Fruit fly (Drosophila melanogaster) whole organism, pupa: ENCODE results near the gene CG32806.

Experiments used
- CG10348 ChIP-seq: fragments of 200-800 bp; sonication (Bioruptor generic); IDR thresholded peaks from 2 replicates; pipeline ENCODE4 v1.3.6; 2022; ENCODE audit warnings: missing biosample characterization, missing genetic modification characterization
- CG12605 ChIP-seq: fragments of 200-800 bp; sonication (Bioruptor generic); IDR thresholded peaks from 2 replicates; pipeline ENCODE4 v1.3.6; 2022; ENCODE audit warnings: missing biosample characterization, missing genetic modification characterization
- CG15710 ChIP-seq: fragments of 200-800 bp; sonication (Bioruptor generic); optimal IDR thresholded peaks from 2 replicates; lab custom pipeline; 2018; ENCODE audit warnings: missing biosample characterization, mild to moderate bottlenecking, missing genetic modification characterization, moderate library complexity
- CG17806 ChIP-seq: fragments of 200-800 bp; sonication (Bioruptor generic); optimal IDR thresholded peaks from 2 replicates; lab custom pipeline; 2018; ENCODE audit warnings: missing biosample characterization, mild to moderate bottlenecking, missing genetic modification characterization, moderate library complexity
- CG32121 ChIP-seq: fragments of 200-800 bp; sonication (Bioruptor generic); IDR thresholded peaks from 2 replicates; pipeline ENCODE4 v1.3.6; 2022; ENCODE audit warnings: missing biosample characterization, missing genetic modification characterization
- CG4496 ChIP-seq: fragments of 200-800 bp; sonication (Bioruptor generic); IDR thresholded peaks from 3 replicates; pipeline ENCODE4 v1.3.6; 2022; ENCODE audit warnings: missing biosample characterization, missing genetic modification characterization
- CG8301 ChIP-seq: fragments of 200-800 bp; sonication (Bioruptor generic); optimal IDR thresholded peaks from 2 replicates; lab custom pipeline; 2018; ENCODE audit warnings: missing biosample characterization, mild to moderate bottlenecking, missing genetic modification characterization
- D1 ChIP-seq: fragments of 200-800 bp; sonication (Bioruptor generic); optimal IDR thresholded peaks from 2 replicates; lab custom pipeline; 2018; ENCODE audit warnings: missing biosample characterization, mild to moderate bottlenecking, missing genetic modification characterization, moderate library complexity
- EcR ChIP-seq: fragments of 200-800 bp; sonication (Bioruptor generic); optimal IDR thresholded peaks from 3 replicates; lab custom pipeline; 2019; ENCODE audit warnings: missing biosample characterization, missing genetic modification characterization, mild to moderate bottlenecking, moderate library complexity, missing genetic modification reagents
- Ets98B ChIP-seq: fragments of 200-800 bp; sonication (Bioruptor generic); IDR thresholded peaks from 2 replicates; pipeline ENCODE4 v1.3.6; 2022; ENCODE audit warnings: missing biosample characterization, missing genetic modification characterization
- Pif1A ChIP-seq: fragments of 200-800 bp; sonication (Bioruptor generic); optimal IDR thresholded peaks from 3 replicates; lab custom pipeline; 2016; ENCODE audit warnings: missing biosample characterization, missing genetic modification characterization
- Pif1B ChIP-seq: fragments of 200-800 bp; sonication (Bioruptor generic); optimal IDR thresholded peaks from 3 replicates; lab custom pipeline; 2016; ENCODE audit warnings: missing biosample characterization, missing genetic modification characterization
- fd96Ca ChIP-seq: fragments of 200-800 bp; sonication (Bioruptor generic); IDR thresholded peaks from 3 replicates; pipeline ENCODE4 v1.3.6; 2022; ENCODE audit warnings: missing biosample characterization, missing genetic modification characterization
- gl ChIP-seq: fragments of 200-800 bp; sonication (Bioruptor generic); optimal IDR thresholded peaks from 2 replicates; lab custom pipeline; 2018; ENCODE audit warnings: missing biosample characterization, mild to moderate bottlenecking, missing genetic modification characterization

DNA sequence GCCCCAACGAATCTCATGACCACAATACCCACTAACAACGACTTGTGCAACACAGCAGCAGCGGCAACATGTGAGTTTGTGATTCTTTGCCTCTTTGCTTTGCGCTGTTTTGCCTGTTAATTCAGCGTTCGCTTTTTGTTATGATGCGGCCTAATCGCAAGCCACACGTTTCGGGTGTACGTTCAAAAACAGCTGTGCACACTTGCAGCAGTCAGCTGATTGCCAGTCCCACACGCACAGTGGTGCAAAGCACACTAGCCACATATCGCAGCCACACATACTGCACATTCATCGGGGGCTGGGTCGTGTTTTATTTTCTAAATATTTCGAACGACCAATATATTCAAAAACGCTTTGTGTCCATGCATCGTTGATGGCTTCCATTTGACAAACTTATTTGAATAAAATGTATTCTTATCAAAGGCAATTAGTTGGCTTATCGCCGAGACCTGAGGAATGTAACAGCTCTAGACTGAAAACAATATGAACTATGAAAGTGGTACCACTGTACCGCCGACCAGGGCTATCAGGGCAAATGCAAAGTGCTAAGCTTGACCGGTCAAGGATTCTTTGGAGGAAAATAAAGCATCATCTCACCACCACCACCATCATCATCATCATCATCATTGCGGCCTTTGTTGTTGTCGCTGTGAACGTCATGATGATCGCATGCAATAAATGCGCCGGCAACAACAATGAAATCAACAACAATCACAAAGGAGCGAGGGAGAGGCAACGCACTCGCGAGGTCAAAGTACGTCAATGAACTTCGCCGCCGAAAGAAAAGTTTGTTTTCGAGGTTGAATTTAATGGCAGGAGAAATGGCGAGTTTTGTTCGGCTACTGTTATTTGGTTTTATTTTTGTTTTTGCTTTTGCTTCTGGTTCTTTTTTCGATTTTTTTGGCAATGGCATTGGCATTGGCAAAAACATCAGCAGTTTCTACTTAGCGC, 36.8 kb downstream of the CG32806 start:
- TF ChIP-seq EcR, result peak; percentile 99
- TF ChIP-seq Pif1A (GFP tag; lab: Kevin White, UChicago), result peak; percentile 70
- TF ChIP-seq Ets98B, result no peak
- TF ChIP-seq CG15710 (tag; lab: Kevin White, UChicago), result peak; percentile 72
- TF ChIP-seq Pif1B (GFP tag; lab: Kevin White, UChicago), result peak; percentile 52
- no peak for TF ChIP-seq D1 (tag; lab: Kevin White, UChicago)
- TF ChIP-seq fd96Ca (GFP tag; lab: Robert Waterston, UW), result no peak; the same call in 2 of the 3 replicates
- peak; percentile 41 for TF ChIP-seq CG17806 (tag; lab: Kevin White, UChicago)
- TF ChIP-seq CG32121 (GFP tag; lab: Robert Waterston, UW), result no peak
- TF ChIP-seq CG12605 (GFP tag; lab: Robert Waterston, UW), result no peak
- peak; percentile 34; the same call in 2 of the 3 replicates for TF ChIP-seq CG4496
- TF ChIP-seq CG10348 (GFP tag; lab: Robert Waterston, UW), result no peak
- TF ChIP-seq CG8301 (tag; lab: Kevin White, UChicago), result peak; percentile 39
- TF ChIP-seq gl (tag; lab: Kevin White, UChicago), result no peak
